Worm (Caenorhabditis elegans) whole organism, L1 larva: ENCODE results near the gene clc-10.

ENCODE experiments used
- alr-1 ChIP-seq: fragments of 200-800 bp; sonication (Bioruptor generic); optimal IDR thresholded peaks from 2 replicates; lab custom pipeline; 2018; ENCODE audit warnings: borderline replicate concordance, mild to moderate bottlenecking, missing genetic modification characterization, missing compliant biosample characterization
- ama-1 ChIP-seq: fragments of 150-350 bp; optimal IDR thresholded peaks from 2 replicates; lab custom pipeline; 2014
- ceh-8 ChIP-seq: fragments of 200-800 bp; sonication (Bioruptor generic); optimal IDR thresholded peaks from 2 replicates; lab custom pipeline; 2018; ENCODE audit warnings: mild to moderate bottlenecking, missing genetic modification characterization, moderate library complexity, missing compliant biosample characterization
- ceh-88 ChIP-seq: fragments of 200-800 bp; sonication (Bioruptor generic); IDR thresholded peaks from 2 replicates; pipeline ENCODE4 v1.3.6; 2022; ENCODE audit warnings: missing genetic modification characterization, missing compliant biosample characterization
- dsc-1 ChIP-seq: sonication (generic microtip); optimal IDR thresholded peaks from 2 replicates; lab custom pipeline; 2016; ENCODE audit warnings: mild to moderate bottlenecking, missing genetic modification characterization, missing compliant biosample characterization
- efl-1 ChIP-seq, 4 experiments: fragments of 150-350 bp; optimal IDR thresholded peaks in 3 of 4; peaks in 1 of 4; 1 replicate in 1 of 4; 2 replicates in 3 of 4; lab custom pipeline; 2014; ENCODE audit warnings: missing biosample characterization in 2 of 4, missing genetic modification characterization in 2 of 4, missing genetic modification reagents in 2 of 4
- egl-27 ChIP-seq, 2 experiments: fragments of 150-350 bp in 1 of 2; sonication (generic microtip); optimal IDR thresholded peaks; 3 replicates each; lab custom pipeline; 2017 to 2018; ENCODE audit warnings: missing biosample characterization in 2 of 2, missing genetic modification characterization in 2 of 2, missing genetic modification reagents in 2 of 2
- fkh-4 ChIP-seq: sonication (generic microtip); optimal IDR thresholded peaks from 2 replicates; lab custom pipeline; 2016; ENCODE audit warnings: missing compliant biosample characterization, missing genetic modification characterization, borderline replicate concordance
- fkh-8 ChIP-seq: sonication (generic microtip); optimal IDR thresholded peaks from 2 replicates; lab custom pipeline; 2016; ENCODE audit warnings: mild to moderate bottlenecking, missing genetic modification characterization, missing compliant biosample characterization
- grh-1 ChIP-seq: fragments of 200-800 bp; sonication (Bioruptor generic); IDR thresholded peaks from 2 replicates; pipeline ENCODE4 v1.3.6; 2022; ENCODE audit warnings: missing genetic modification reagents, missing genetic modification characterization, missing compliant biosample characterization
- hlh-17 ChIP-seq: fragments of 200-800 bp; sonication (Bioruptor generic); optimal IDR thresholded peaks from 2 replicates; lab custom pipeline; 2018; ENCODE audit warnings: missing genetic modification characterization, mild to moderate bottlenecking, missing compliant biosample characterization, moderate library complexity, borderline replicate concordance
- hlh-4 ChIP-seq: sonication (generic microtip); optimal IDR thresholded peaks from 2 replicates; lab custom pipeline; 2016; ENCODE audit warnings: mild to moderate bottlenecking, missing genetic modification characterization, missing compliant biosample characterization
- hpl-2 ChIP-seq: fragments of 150-350 bp; optimal IDR thresholded peaks from 2 replicates; lab custom pipeline; 2014; ENCODE audit warnings: missing biosample characterization, missing genetic modification reagents, missing genetic modification characterization
- jun-1 ChIP-seq: fragments of 150-350 bp; optimal IDR thresholded peaks from 2 replicates; lab custom pipeline; 2014; ENCODE audit warnings: missing biosample characterization, missing genetic modification reagents, missing genetic modification characterization
- lin-35 ChIP-seq, 2 experiments: fragments of 150-350 bp; optimal IDR thresholded peaks; 2 replicates each; lab custom pipeline; 2014; ENCODE audit warnings: missing biosample characterization in 2 of 2, missing genetic modification characterization in 2 of 2, missing genetic modification reagents in 2 of 2
- lir-3 ChIP-seq: sonication (generic microtip); optimal IDR thresholded peaks from 2 replicates; lab custom pipeline; 2016; ENCODE audit warnings: mild to moderate bottlenecking, missing genetic modification characterization, moderate library complexity, missing compliant biosample characterization; ENCODE audit not compliant: poor library complexity
- nhr-12 ChIP-seq: sonication (generic microtip); optimal IDR thresholded peaks from 2 replicates; lab custom pipeline; 2017; ENCODE audit warnings: missing biosample characterization, missing genetic modification characterization
- nhr-19 ChIP-seq: fragments of 200-800 bp; sonication (Bioruptor generic); conservative IDR thresholded peaks from 2 replicates; pipeline ENCODE4 v1.3.6; 2022; ENCODE audit warnings: missing genetic modification characterization, missing compliant biosample characterization
- nhr-84 ChIP-seq: sonication (generic microtip); optimal IDR thresholded peaks from 2 replicates; lab custom pipeline; 2017; ENCODE audit warnings: missing biosample characterization, missing genetic modification characterization
- nhr-85 ChIP-seq: sonication (generic microtip); peaks from one replicate; lab custom pipeline; 2016; ENCODE audit warnings: missing genetic modification characterization, inconsistent platforms, missing compliant biosample characterization
- nhr-90 ChIP-seq: sonication (generic microtip); optimal IDR thresholded peaks from 2 replicates; lab custom pipeline; 2016; ENCODE audit warnings: mild to moderate bottlenecking, missing genetic modification characterization, missing compliant biosample characterization; ENCODE audit not compliant: poor library complexity
- pag-3 ChIP-seq: sonication (generic microtip); optimal IDR thresholded peaks from 2 replicates; lab custom pipeline; 2017; ENCODE audit warnings: missing genetic modification characterization, mild to moderate bottlenecking, missing compliant biosample characterization, antibody characterized with exemption, borderline replicate concordance; ENCODE audit not compliant: insufficient read depth
- pqm-1 ChIP-seq: sonication (generic microtip); optimal IDR thresholded peaks from 3 replicates; lab custom pipeline; 2017; ENCODE audit warnings: missing biosample characterization, missing genetic modification characterization
- rnt-1 ChIP-seq: sonication (generic microtip); optimal IDR thresholded peaks from 2 replicates; lab custom pipeline; 2016; ENCODE audit warnings: mild to moderate bottlenecking, missing genetic modification characterization, moderate library complexity, missing compliant biosample characterization
- snpc-4 ChIP-seq: fragments of 150-350 bp; optimal IDR thresholded peaks from 2 replicates; lab custom pipeline; 2014; ENCODE audit warnings: missing biosample characterization, missing genetic modification characterization
- snu-23 ChIP-seq: sonication (generic microtip); optimal IDR thresholded peaks from 2 replicates; lab custom pipeline; 2016; ENCODE audit warnings: missing genetic modification characterization, missing compliant biosample characterization
- swsn-7 ChIP-seq: sonication (generic microtip); optimal IDR thresholded peaks from 2 replicates; lab custom pipeline; 2016; ENCODE audit warnings: missing genetic modification characterization, missing compliant biosample characterization
- tbx-2 ChIP-seq: sonication (generic microtip); optimal IDR thresholded peaks from 2 replicates; lab custom pipeline; 2016; ENCODE audit warnings: missing genetic modification characterization, missing compliant biosample characterization
- unc-62 ChIP-seq: fragments of 150-350 bp; optimal IDR thresholded peaks from 2 replicates; lab custom pipeline; 2014; ENCODE audit warnings: missing biosample characterization, missing genetic modification reagents, missing genetic modification characterization
- zip-4 ChIP-seq: fragments of 200-800 bp; sonication (Bioruptor generic); optimal IDR thresholded peaks from 2 replicates; lab custom pipeline; 2018; ENCODE audit warnings: mild to moderate bottlenecking, missing genetic modification characterization, moderate library complexity, missing compliant biosample characterization
- ztf-4 ChIP-seq: fragments of 150-350 bp; optimal IDR thresholded peaks from 2 replicates; lab custom pipeline; 2014; ENCODE audit warnings: missing biosample characterization, missing genetic modification characterization

Gene clc-10

ce11 chrIII:6039370-6039769, 17.5 kb upstream of the clc-10 start, which contains the start of gene ift-139:
Gene ift-139, minus strand, starts transcription at chrIII:6039470.
- no peak for TF ChIP-seq alr-1 (tag; lab: Kevin White, UChicago)

ce11 chrIII:6046881-6047280, 10.0 kb upstream of the clc-10 start, which contains the start of gene tbx-11:
Gene tbx-11, minus strand, starts transcription at chrIII:6046981.
- no peak for TF ChIP-seq unc-62 (GFP tag; lab: Kevin White, UChicago)
- TF ChIP-seq rnt-1 (tag; lab: Kevin White, UChicago) = no peak
- no peak for TF ChIP-seq snpc-4 (tag; lab: Kevin White, UChicago)
- TF ChIP-seq efl-1 (optimal IDR thresholded peaks at IDR 0.05; lab: Kevin White, UChicago) = no peak
- TF ChIP-seq efl-1 (GFP tag; optimal IDR thresholded peaks at IDR 0.05 in 1 of 2; lab: Kevin White, UChicago) = peak in 1 of 2 experiments; percentile 14
- TF ChIP-seq zip-4 (GFP tag; lab: Kevin White, UChicago) = no peak
- no peak for TF ChIP-seq nhr-85 (tag; lab: Kevin White, UChicago)
- no peak for TF ChIP-seq egl-27 (tag; optimal IDR thresholded peaks at IDR 0.05; lab: Kevin White, UChicago)
- no peak for TF ChIP-seq nhr-90

ce11 chrIII:6055706-6056105, 1.2 kb upstream of the clc-10 start, which contains the start of gene F40H6.5:
Gene F40H6.5, minus strand, starts transcription at chrIII:6055806.
- TF ChIP-seq fkh-4 = no peak
- TF ChIP-seq ceh-88 (GFP tag; lab: Robert Waterston, UW) = no peak
- no peak for TF ChIP-seq hpl-2 (GFP tag; lab: Kevin White, UChicago)
- TF ChIP-seq tbx-2 (tag; lab: Kevin White, UChicago) = no peak
- TF ChIP-seq hlh-17 (GFP tag; lab: Kevin White, UChicago) = no peak
- no peak for TF ChIP-seq snu-23 (GFP tag; lab: Kevin White, UChicago)
- TF ChIP-seq nhr-19 (GFP tag; lab: Robert Waterston, UW) = no peak
- no peak for TF ChIP-seq hlh-4 (tag; lab: Kevin White, UChicago)
- TF ChIP-seq fkh-8 (tag; lab: Kevin White, UChicago) = no peak

ce11 chrIII:6056179-6056578, 691 bp upstream of the clc-10 start:
- no peak for TF ChIP-seq dsc-1 (tag; lab: Kevin White, UChicago)
- no peak for TF ChIP-seq nhr-12 (tag; lab: Kevin White, UChicago)
- no peak for TF ChIP-seq pag-3 (tag; lab: Kevin White, UChicago)
- no peak for TF ChIP-seq jun-1
- no peak for TF ChIP-seq efl-1 (optimal IDR thresholded peaks at IDR 0.05; lab: Kevin White, UChicago)
- no peak for TF ChIP-seq efl-1 (GFP tag; optimal IDR thresholded peaks at IDR 0.05 in 1 of 2; lab: Kevin White, UChicago)
- no peak for TF ChIP-seq hlh-17 (GFP tag; lab: Kevin White, UChicago)
- no peak for TF ChIP-seq nhr-84 (tag; lab: Kevin White, UChicago)
- no peak for TF ChIP-seq ama-1
- no peak for TF ChIP-seq lin-35 (GFP tag; optimal IDR thresholded peaks at IDR 0.05; lab: Kevin White, UChicago)
- TF ChIP-seq swsn-7 = no peak
- TF ChIP-seq tbx-2 (tag; lab: Kevin White, UChicago) = no peak
- TF ChIP-seq ztf-4 = no peak
- TF ChIP-seq pqm-1 (tag; lab: Kevin White, UChicago) = no peak

- TF ChIP-seq nhr-84 (tag; lab: Kevin White, UChicago) = no peak
- TF ChIP-seq ceh-8 (GFP tag; lab: Kevin White, UChicago) = no peak
- peak; percentile 53 for TF ChIP-seq fkh-8 (tag; lab: Kevin White, UChicago)
- TF ChIP-seq lir-3 = no peak
- no peak for TF ChIP-seq grh-1 (GFP tag; lab: Robert Waterston, UW)
These were observed 10.7 kb downstream of the clc-10 start, which contains the start of gene mapk-15 for ce11 chrIII:6067557-6067956. Gene mapk-15, plus strand, starts transcription at chrIII:6067857.
